Worm (Caenorhabditis elegans) whole organism, L4/young adult: ENCODE data around the gene dgn-1.

ENCODE experiments used
- W03F9.2 ChIP-seq: fragments of 150-350 bp; optimal IDR thresholded peaks from 2 replicates; lab custom pipeline; 2014; ENCODE audit warnings: missing biosample characterization, missing genetic modification characterization
- him-1 ChIP-seq: sonication (generic microtip); optimal IDR thresholded peaks from 2 replicates; lab custom pipeline; 2016; ENCODE audit warnings: missing genotype, missing genetic modification reagents, missing genetic modification characterization, missing compliant biosample characterization

DNA sequence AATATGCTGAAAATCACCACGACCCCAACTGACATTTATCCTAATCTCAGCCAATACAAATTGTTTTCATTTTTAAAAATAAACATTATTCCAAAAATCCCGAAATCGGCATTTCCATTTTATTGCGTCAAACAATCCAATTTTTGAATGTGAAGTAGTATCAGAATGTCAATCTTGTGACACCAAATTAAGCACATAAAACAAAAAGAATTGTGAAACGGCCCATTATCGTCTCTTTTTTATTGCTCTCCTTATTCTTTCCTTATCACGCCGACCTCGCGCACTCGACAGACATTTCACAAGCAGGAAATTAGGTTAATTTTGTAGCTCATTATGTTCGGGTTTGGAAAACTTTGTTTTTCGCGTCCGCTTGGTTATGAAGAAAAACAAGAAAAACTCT lies 48.3 kb downstream of the dgn-1 start, which contains the start of gene T21E8.4:
- TF ChIP-seq him-1 = no peak
- no peak for TF ChIP-seq W03F9.2 (tag; lab: Kevin White, UChicago)
